Comparison of ENCODE assay signal across 1 fruit fly cellular context in the genomic region with DNA sequence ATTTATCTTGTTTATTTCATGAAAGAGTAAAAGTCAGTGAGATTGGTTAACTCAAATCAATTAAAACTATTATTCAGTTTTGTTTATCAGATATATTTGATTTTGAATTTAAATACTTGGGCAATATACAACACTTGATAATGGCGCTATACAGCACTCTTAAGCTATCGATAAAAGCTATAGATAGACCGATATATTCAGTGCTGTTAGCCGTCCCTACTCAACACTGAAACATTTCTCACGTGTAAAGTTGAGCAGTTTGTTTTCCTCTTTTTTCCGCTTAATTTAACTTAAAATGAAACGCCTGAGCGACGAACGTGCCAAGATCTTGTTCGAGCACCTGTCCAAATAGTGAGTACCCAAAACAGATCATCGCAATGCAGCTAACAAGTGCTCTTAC.
TF ChIP-seq lines count a peak whose summit lies in the region.

Gene CG7006, plus strand, starts transcription at position 208 of the 400 bp plus-strand sequence.

TF ChIP-seq in whole organism, embryonic, 481 proteins besides CTCF, POLR2A, EP300 and RAD21 (continued from another document):
- TF ChIP-seq CG1832 (GFP tag; optimal IDR thresholded peaks at IDR 0.05; lab: Kevin White, UChicago) (no peak), Hand (GFP tag; optimal IDR thresholded peaks at IDR 0.05; lab: Kevin White, UChicago) (no peak), CG2712 (tag; optimal IDR thresholded peaks at IDR 0.05; lab: Kevin White, UChicago) (no peak), Hr78 (GFP tag; optimal IDR thresholded peaks at IDR 0.05; lab: Kevin White, UChicago) (no peak), btn (GFP tag; optimal IDR thresholded peaks at IDR 0.05; lab: Kevin White, UChicago) (peak; percentile 33), ERR (GFP tag; optimal IDR thresholded peaks at IDR 0.05; lab: Kevin White, UChicago) (peak; percentile 81), vnd (GFP tag; IDR thresholded peaks at IDR 0.05; lab: Robert Waterston, UW; ENCODE audit: partially characterized antibody) (peak; percentile 55; the same call in 2 of the 3 replicates), CG2202 (tag; optimal IDR thresholded peaks at IDR 0.05; lab: Kevin White, UChicago) (no peak), CG31365 (tag; optimal IDR thresholded peaks at IDR 0.05; lab: Kevin White, UChicago) (no peak), Fer3 (tag; optimal IDR thresholded peaks at IDR 0.05; lab: Kevin White, UChicago) (peak; percentile 68), cas (GFP tag; IDR thresholded peaks at IDR 0.05; lab: Robert Waterston, UW) (no peak), pzg (GFP tag; optimal IDR thresholded peaks at IDR 0.05; lab: Kevin White, UChicago) (peak; percentile 94), MESR4 (GFP tag; optimal IDR thresholded peaks at IDR 0.05; lab: Kevin White, UChicago) (peak; percentile 72), bbx (GFP tag; IDR thresholded peaks at IDR 0.05; lab: Robert Waterston, UW; ENCODE audit: partially characterized antibody) (peak; percentile 76), CG10462 (GFP tag; optimal IDR thresholded peaks at IDR 0.05; lab: Kevin White, UChicago) (no peak), dati (GFP tag; IDR thresholded peaks at IDR 0.05; lab: Robert Waterston, UW) (no peak), Sry-δ (GFP tag; optimal IDR thresholded peaks at IDR 0.05; lab: Kevin White, UChicago) (peak; percentile 76), CG33557 (GFP tag; optimal IDR thresholded peaks at IDR 0.05; lab: Kevin White, UChicago) (no peak), CG16813 (GFP tag; IDR thresholded peaks at IDR 0.05; lab: Robert Waterston, UW; ENCODE audit: partially characterized antibody) (peak; percentile 79), CG8290 (GFP tag; optimal IDR thresholded peaks at IDR 0.05; lab: Kevin White, UChicago) (peak; percentile 70), CG8290 (tag; optimal IDR thresholded peaks at IDR 0.05; lab: Kevin White, UChicago) (no peak), Dref (GFP tag; IDR thresholded peaks at IDR 0.05; lab: Robert Waterston, UW) (peak; percentile 91), salm (tag; optimal IDR thresholded peaks at IDR 0.05; lab: Kevin White, UChicago) (no peak), CG18599 (GFP tag; optimal IDR thresholded peaks at IDR 0.05; lab: Kevin White, UChicago) (no peak), CG8388 (GFP tag; optimal IDR thresholded peaks at IDR 0.05; lab: Kevin White, UChicago) (no peak), wor (GFP tag; IDR thresholded peaks at IDR 0.05; lab: Robert Waterston, UW) (no peak), E2f1 (GFP tag; IDR thresholded peaks at IDR 0.05; lab: Robert Waterston, UW) (0 out of 2 replicates have a peak, but pooled peaks have one; percentile 42), Fer2 (tag; optimal IDR thresholded peaks at IDR 0.05; lab: Kevin White, UChicago) (peak; percentile 48), CG10979 (tag; optimal IDR thresholded peaks at IDR 0.05; lab: Kevin White, UChicago) (peak; percentile 16), CG9932 (GFP tag; IDR thresholded peaks at IDR 0.05; lab: Robert Waterston, UW) (peak; percentile 96), slou (GFP tag; optimal IDR thresholded peaks at IDR 0.05; lab: Kevin White, UChicago) (peak; percentile 67), Hmr (GFP tag; optimal IDR thresholded peaks at IDR 0.05; lab: Kevin White, UChicago) (peak; percentile 73), cg (GFP tag; optimal IDR thresholded peaks at IDR 0.05; lab: Kevin White, UChicago) (no peak), CG14965 (GFP tag; optimal IDR thresholded peaks at IDR 0.05; lab: Kevin White, UChicago; ENCODE audit: borderline replicate concordance) (peak; percentile 33), crc (GFP tag; optimal IDR thresholded peaks at IDR 0.05; lab: Kevin White, UChicago) (peak; percentile 5), Optix (GFP tag; IDR thresholded peaks at IDR 0.05; lab: Robert Waterston, UW) (no peak), Dek (tag; optimal IDR thresholded peaks at IDR 0.05; lab: Kevin White, UChicago) (no peak), chif (GFP tag; optimal IDR thresholded peaks at IDR 0.05; lab: Kevin White, UChicago) (peak; percentile 70 to 72), C15 (GFP tag; IDR thresholded peaks at IDR 0.05; lab: Robert Waterston, UW) (no peak), CG11456 (GFP tag; IDR thresholded peaks at IDR 0.05; lab: Robert Waterston, UW) (peak; percentile 85), Chrac-16 (GFP tag; optimal IDR thresholded peaks at IDR 0.05; lab: Kevin White, UChicago) (peak; percentile 70), klu (GFP tag; IDR thresholded peaks at IDR 0.05; lab: Robert Waterston, UW) (peak; percentile 62; the same call in 1 of the 2 replicates), row (GFP tag; IDR thresholded peaks at IDR 0.05; lab: Robert Waterston, UW) (peak; percentile 27; the same call in 1 of the 3 replicates), chinmo (GFP tag; IDR thresholded peaks at IDR 0.05; lab: Robert Waterston, UW; ENCODE audit: partially characterized antibody) (no peak; the same call in 3 of the 4 replicates), Sox100B (GFP tag; optimal IDR thresholded peaks at IDR 0.05; lab: Kevin White, UChicago) (no peak), nau (GFP tag; optimal IDR thresholded peaks at IDR 0.05; lab: Kevin White, UChicago) (no peak), CG18619 (GFP tag; optimal IDR thresholded peaks at IDR 0.05; lab: Kevin White, UChicago) (peak; percentile 8), CG3838 (GFP tag; optimal IDR thresholded peaks at IDR 0.05; lab: Kevin White, UChicago) (no peak), gcm (GFP tag; optimal IDR thresholded peaks at IDR 0.05; lab: Kevin White, UChicago) (no peak), CG9797 (GFP tag; optimal IDR thresholded peaks at IDR 0.05; lab: Kevin White, UChicago) (no peak), oc (tag; optimal IDR thresholded peaks at IDR 0.05; lab: Kevin White, UChicago) (no peak), CG13123 (GFP tag; optimal IDR thresholded peaks at IDR 0.05; lab: Kevin White, UChicago) (peak; percentile 50)
